Fruit fly (Drosophila melanogaster) whole organism, embryonic: ENCODE measurements around the gene nompB.

Experiments
- Awh ChIP-seq: fragments of 200-800 bp; sonication (Bioruptor generic); IDR thresholded peaks from 2 replicates; pipeline ENCODE4, ENCODE4 v1.3.6; 2022; ENCODE audit warnings: missing biosample characterization, missing genetic modification characterization
- Bteb2 ChIP-seq: fragments of 200-800 bp; sonication (Bioruptor generic); optimal IDR thresholded peaks from 2 replicates; lab custom pipeline; 2016; ENCODE audit warnings: missing biosample characterization, missing genetic modification characterization
- CG10267 ChIP-seq: fragments of 200-800 bp; sonication (Bioruptor generic); optimal IDR thresholded peaks from 2 replicates; lab custom pipeline; 2018; ENCODE audit warnings: missing biosample characterization, mild to moderate bottlenecking, missing genetic modification characterization, moderate library complexity
- CG1233 ChIP-seq: fragments of 200-800 bp; sonication (Bioruptor generic); optimal IDR thresholded peaks from 4 replicates; lab custom pipeline; 2018; ENCODE audit warnings: missing biosample characterization, mild to moderate bottlenecking, missing genetic modification characterization
- CG12659 ChIP-seq: fragments of 200-800 bp; sonication (Bioruptor generic); optimal IDR thresholded peaks from 3 replicates; lab custom pipeline; 2017; ENCODE audit warnings: mild to moderate bottlenecking, missing biosample characterization, missing genetic modification reagents, missing genetic modification characterization
- CG15479 ChIP-seq: fragments of 200-800 bp; sonication (Bioruptor generic); optimal IDR thresholded peaks from 3 replicates; lab custom pipeline; 2019; ENCODE audit warnings: missing biosample characterization, mild to moderate bottlenecking, missing genetic modification characterization, moderate library complexity
- CG16863 ChIP-seq: fragments of 200-800 bp; sonication (Bioruptor generic); optimal IDR thresholded peaks from 3 replicates; lab custom pipeline; 2016; ENCODE audit warnings: missing biosample characterization, missing genetic modification characterization
- CG17328 ChIP-seq: fragments of 200-800 bp; sonication (Bioruptor generic); IDR thresholded peaks from 2 replicates; pipeline ENCODE4 v1.3.6; 2022; ENCODE audit warnings: missing biosample characterization, missing genetic modification characterization
- CG2116 ChIP-seq: fragments of 200-800 bp; sonication (Bioruptor generic); optimal IDR thresholded peaks from 3 replicates; lab custom pipeline; 2018; ENCODE audit warnings: missing biosample characterization, mild to moderate bottlenecking, missing genetic modification characterization
- CG32772 ChIP-seq: fragments of 200-800 bp; sonication (Bioruptor generic); IDR thresholded peaks from 2 replicates; pipeline ENCODE4 v1.3.6; 2022; ENCODE audit warnings: missing biosample characterization, missing genetic modification characterization
- CG3281 ChIP-seq: fragments of 200-800 bp; sonication (Bioruptor generic); optimal IDR thresholded peaks from 3 replicates; lab custom pipeline; 2017; ENCODE audit warnings: missing biosample characterization, mild to moderate bottlenecking, missing genetic modification characterization
- CG42726 ChIP-seq: fragments of 200-800 bp; sonication (Bioruptor generic); IDR thresholded peaks from 2 replicates; pipeline ENCODE4 v1.3.6; 2022; ENCODE audit warnings: missing biosample characterization, missing genetic modification characterization; ENCODE audit not compliant: partially characterized antibody
- CG4404 ChIP-seq: fragments of 200-800 bp; sonication (Bioruptor generic); IDR thresholded peaks from 2 replicates; pipeline ENCODE4 v1.3.6; 2022; ENCODE audit warnings: missing biosample characterization, missing genetic modification characterization
- CG8290 ChIP-seq, 3 experiments: fragments of 200-800 bp; sonication (Bioruptor generic); optimal IDR thresholded peaks; 2 replicates each; lab custom pipeline; 2016 to 2019; ENCODE audit warnings: missing biosample characterization in 3 of 3, missing genetic modification characterization in 3 of 3, mild to moderate bottlenecking in 2 of 3, moderate library complexity in 1 of 3
- CG8388 ChIP-seq: fragments of 200-800 bp; sonication (Bioruptor generic); optimal IDR thresholded peaks from 2 replicates; lab custom pipeline; 2019; ENCODE audit warnings: missing biosample characterization, mild to moderate bottlenecking, missing genetic modification characterization, moderate library complexity
- CG8924 ChIP-seq: fragments of 200-800 bp; optimal IDR thresholded peaks from 3 replicates; lab custom pipeline; 2019; ENCODE audit warnings: missing biosample characterization, mild to moderate bottlenecking, missing genetic modification characterization, moderate library complexity
- CG9215 ChIP-seq: fragments of 200-800 bp; sonication (Bioruptor generic); IDR thresholded peaks from 2 replicates; pipeline ENCODE4 v1.3.6; 2022; ENCODE audit warnings: missing biosample characterization, missing genetic modification characterization
- CG9727 ChIP-seq: fragments of 200-800 bp; sonication (Bioruptor generic); optimal IDR thresholded peaks from 3 replicates; lab custom pipeline; 2017; ENCODE audit warnings: missing biosample characterization, mild to moderate bottlenecking, missing genetic modification characterization
- D19B ChIP-seq: fragments of 200-800 bp; sonication (Bioruptor generic); optimal IDR thresholded peaks from 2 replicates; lab custom pipeline; 2017; ENCODE audit warnings: missing biosample characterization, mild to moderate bottlenecking, missing genetic modification characterization
- Dip3 ChIP-seq: fragments of 200-800 bp; sonication (Bioruptor generic); optimal IDR thresholded peaks from 3 replicates; lab custom pipeline; 2016; ENCODE audit warnings: missing biosample characterization, missing genetic modification characterization
- Dll ChIP-seq: fragments of 200-800 bp; sonication (Bioruptor generic); IDR thresholded peaks from 4 replicates; pipeline ENCODE4 v1.3.6; 2022; ENCODE audit warnings: missing biosample characterization, missing genetic modification characterization; ENCODE audit not compliant: partially characterized antibody
- Doc2 ChIP-seq: fragments of 200-800 bp; sonication (Bioruptor generic); IDR thresholded peaks from 2 replicates; pipeline ENCODE4 v1.3.6; 2022; ENCODE audit warnings: missing biosample characterization, missing genetic modification characterization
- Fer1 ChIP-seq: fragments of 200-800 bp; sonication (Bioruptor generic); optimal IDR thresholded peaks from 2 replicates; lab custom pipeline; 2017; ENCODE audit warnings: missing biosample characterization, mild to moderate bottlenecking, missing genetic modification characterization
- Fer3 ChIP-seq: fragments of 200-800 bp; sonication (Bioruptor generic); optimal IDR thresholded peaks from 2 replicates; lab custom pipeline; 2018; ENCODE audit warnings: missing biosample characterization, mild to moderate bottlenecking, missing genetic modification characterization, moderate library complexity
- Hsf ChIP-seq: fragments of 200-800 bp; sonication (Bioruptor generic); optimal IDR thresholded peaks from 3 replicates; lab custom pipeline; 2016; ENCODE audit warnings: missing biosample characterization, missing genetic modification characterization
- Mes4 ChIP-seq: fragments of 200-800 bp; sonication (Bioruptor generic); optimal IDR thresholded peaks from 2 replicates; lab custom pipeline; 2016; ENCODE audit warnings: missing biosample characterization, missing genetic modification characterization
- Myb ChIP-seq: fragments of 200-800 bp; sonication (Bioruptor generic); optimal IDR thresholded peaks from 2 replicates; lab custom pipeline; 2016; ENCODE audit warnings: missing biosample characterization, missing genetic modification characterization
- Nf-YA ChIP-seq: fragments of 200-800 bp; sonication (Bioruptor generic); IDR thresholded peaks from 2 replicates; pipeline ENCODE4 v1.3.6; 2022; ENCODE audit warnings: missing biosample characterization, missing genetic modification characterization
- Ptx1 ChIP-seq: fragments of 200-800 bp; sonication (Bioruptor generic); IDR thresholded peaks from 2 replicates; pipeline ENCODE4 v1.3.6; 2022; ENCODE audit warnings: missing biosample characterization, missing genetic modification characterization
- Sox102F ChIP-seq: fragments of 200-800 bp; sonication (Bioruptor generic); optimal IDR thresholded peaks from 2 replicates; lab custom pipeline; 2018; ENCODE audit warnings: missing biosample characterization, mild to moderate bottlenecking, missing genetic modification characterization, moderate library complexity
- aop ChIP-seq: fragments of 200-800 bp; sonication (Bioruptor generic); IDR thresholded peaks from 2 replicates; pipeline ENCODE4 v1.3.6; 2022; ENCODE audit warnings: missing biosample characterization, missing genetic modification characterization
- btn ChIP-seq: fragments of 200-800 bp; sonication (Bioruptor generic); optimal IDR thresholded peaks from 2 replicates; lab custom pipeline; 2016; ENCODE audit warnings: missing biosample characterization, missing genetic modification characterization
- crc ChIP-seq: fragments of 200-800 bp; sonication (Bioruptor generic); optimal IDR thresholded peaks from 2 replicates; lab custom pipeline; 2016; ENCODE audit warnings: missing biosample characterization, missing genetic modification characterization
- danr ChIP-seq: fragments of 200-800 bp; sonication (Bioruptor generic); IDR thresholded peaks from 2 replicates; pipeline ENCODE4 v1.3.6; 2022; ENCODE audit warnings: missing biosample characterization, missing genetic modification characterization
- dati ChIP-seq: fragments of 200-800 bp; sonication (Bioruptor generic); IDR thresholded peaks from 2 replicates; pipeline ENCODE4 v1.3.6; 2022; ENCODE audit warnings: missing biosample characterization, missing genetic modification characterization
- dmrt99B ChIP-seq: fragments of 200-800 bp; sonication (Bioruptor generic); optimal IDR thresholded peaks from 2 replicates; lab custom pipeline; 2018; ENCODE audit warnings: missing biosample characterization, mild to moderate bottlenecking, missing genetic modification characterization, moderate library complexity
- exex ChIP-seq: fragments of 200-800 bp; sonication (Bioruptor generic); optimal IDR thresholded peaks from 4 replicates; lab custom pipeline; 2018; ENCODE audit warnings: missing biosample characterization, mild to moderate bottlenecking, missing genetic modification characterization, moderate library complexity
- jing ChIP-seq: fragments of 200-800 bp; sonication (Bioruptor generic); optimal IDR thresholded peaks from 2 replicates; lab custom pipeline; 2018; ENCODE audit warnings: missing biosample characterization, mild to moderate bottlenecking, missing genetic modification characterization
- jumu ChIP-seq: fragments of 200-800 bp; sonication (Bioruptor generic); optimal IDR thresholded peaks from 3 replicates; lab custom pipeline; 2016; ENCODE audit warnings: missing biosample characterization, missing genetic modification characterization
- mld ChIP-seq: fragments of 200-800 bp; sonication (Bioruptor generic); IDR thresholded peaks from 3 replicates; pipeline ENCODE4 v1.3.6; 2022; ENCODE audit warnings: missing biosample characterization, missing genetic modification characterization; ENCODE audit not compliant: partially characterized antibody
- nom ChIP-seq: fragments of 200-800 bp; sonication (Bioruptor generic); optimal IDR thresholded peaks from 2 replicates; lab custom pipeline; 2017; ENCODE audit warnings: missing biosample characterization, missing genetic modification characterization, mild to moderate bottlenecking, moderate library complexity, missing genetic modification reagents
- pita ChIP-seq: fragments of 200-800 bp; sonication (Bioruptor generic); optimal IDR thresholded peaks from 2 replicates; lab custom pipeline; 2017; ENCODE audit warnings: missing biosample characterization, mild to moderate bottlenecking, missing genetic modification characterization
- psq ChIP-seq: fragments of 200-800 bp; sonication (Bioruptor generic); optimal IDR thresholded peaks from 2 replicates; lab custom pipeline; 2017; ENCODE audit warnings: missing biosample characterization, missing genetic modification characterization
- slou ChIP-seq: fragments of 200-800 bp; sonication (Bioruptor generic); optimal IDR thresholded peaks from 3 replicates; lab custom pipeline; 2016; ENCODE audit warnings: missing biosample characterization, missing genetic modification characterization
- so ChIP-seq: fragments of 200-800 bp; sonication (Bioruptor generic); IDR thresholded peaks from 3 replicates; pipeline ENCODE4 v1.3.6; 2022; ENCODE audit warnings: missing biosample characterization, missing genetic modification characterization
- sqz ChIP-seq: fragments of 200-800 bp; sonication (Bioruptor generic); optimal IDR thresholded peaks from 3 replicates; lab custom pipeline; 2018; ENCODE audit warnings: missing biosample characterization, mild to moderate bottlenecking, missing genetic modification characterization
- trem ChIP-seq: fragments of 200-800 bp; optimal IDR thresholded peaks from 3 replicates; lab custom pipeline; 2019; ENCODE audit warnings: missing biosample characterization, mild to moderate bottlenecking, missing genetic modification characterization, moderate library complexity
- unpg ChIP-seq: fragments of 200-800 bp; sonication (Bioruptor generic); optimal IDR thresholded peaks from 3 replicates; lab custom pipeline; 2018; ENCODE audit warnings: missing biosample characterization, mild to moderate bottlenecking, missing genetic modification characterization, moderate library complexity
- usp ChIP-seq: fragments of >200 bp; optimal IDR thresholded peaks from 2 replicates; lab custom pipeline; 2017; ENCODE audit warnings: missing biosample characterization, missing genetic modification characterization

Gene nompB

dm6 chr2L:21618738-21619431 lies 29.7 kb upstream of the nompB start (continued):
- TF ChIP-seq sqz (GFP tag; lab: Kevin White, UChicago) (no peak), CG2116 (GFP tag; lab: Kevin White, UChicago) (no peak), CG32772 (GFP tag; lab: Robert Waterston, UW) (no peak), Awh (GFP tag; lab: Robert Waterston, UW) (0 out of 2 replicates have a peak, but pooled peaks have one; percentile 19), CG9727 (GFP tag; lab: Kevin White, UChicago) (peak; percentile 67), mld (no peak), danr (GFP tag; lab: Robert Waterston, UW) (no peak), CG9215 (GFP tag; lab: Robert Waterston, UW) (no peak), Dll (GFP tag; lab: Robert Waterston, UW) (0 out of 4 replicates have a peak, but pooled peaks have one; percentile 51), CG8924 (peak; percentile 31), jing (GFP tag; lab: Kevin White, UChicago) (no peak), CG16863 (peak; percentile 21), dati (GFP tag; lab: Robert Waterston, UW) (no peak), Sox102F (no peak), unpg (GFP tag; lab: Kevin White, UChicago) (peak; percentile 27), dmrt99B (peak; percentile 52), pita (no peak), Doc2 (no peak), Fer3 (tag; lab: Kevin White, UChicago) (peak; percentile 24), CG1233 (GFP tag; lab: Kevin White, UChicago) (no peak), Bteb2 (GFP tag; lab: Kevin White, UChicago) (no peak), so (GFP tag; lab: Robert Waterston, UW) (no peak), jumu (GFP tag; lab: Kevin White, UChicago) (peak; percentile 47), psq (GFP tag; lab: Kevin White, UChicago) (no peak), usp (GFP tag; lab: Kevin White, UChicago) (no peak), btn (GFP tag; lab: Kevin White, UChicago) (no peak), CG15479 (GFP tag; lab: Kevin White, UChicago) (peak; percentile 99), CG3281 (GFP tag; lab: Kevin White, UChicago) (peak; percentile 14), Myb (peak; percentile 44), CG4404 (no peak), exex (tag; lab: Kevin White, UChicago) (peak; percentile 39), D19B (peak; percentile 55), CG8290 (GFP tag; optimal IDR thresholded peaks at IDR 0.05; lab: Kevin White, UChicago) (no peak), CG8290 (tag; optimal IDR thresholded peaks at IDR 0.05; lab: Kevin White, UChicago) (peak in 1 of 2 experiments; percentile 51), Fer1 (GFP tag; lab: Kevin White, UChicago) (peak; percentile 12), Mes4 (no peak), Nf-YA (GFP tag; lab: Robert Waterston, UW) (no peak), trem (tag; lab: Kevin White, UChicago) (peak; percentile 13), CG17328 (GFP tag; lab: Robert Waterston, UW) (no peak), nom (GFP tag; lab: Kevin White, UChicago) (no peak), slou (peak; percentile 13), CG12659 (peak; percentile 20), CG8388 (GFP tag; lab: Kevin White, UChicago) (peak; percentile 23), CG10267 (tag; lab: Kevin White, UChicago) (peak; percentile 14), aop (GFP tag; lab: Robert Waterston, UW) (no peak), CG42726 (GFP tag; lab: Robert Waterston, UW) (no peak), Hsf (GFP tag; lab: Kevin White, UChicago) (peak; percentile 22), Dip3 (GFP tag; lab: Kevin White, UChicago) (peak; percentile 15), Ptx1 (GFP tag; lab: Robert Waterston, UW) (no peak), crc (GFP tag; lab: Kevin White, UChicago) (no peak)
